Worm (Caenorhabditis elegans): Measurements from ENCODE around the gene W03F9.11.

W03F9.11 gene

ce11 chrV:185694-186217, 44.6 kb upstream of the W03F9.11 start, which contains the start of gene arid-1 (continued):
- peak; percentile 55 for TF ChIP-seq lin-38 (GFP tag; IDR thresholded peaks at IDR 0.05)
- no peak for TF ChIP-seq T20F7.1 (GFP tag; optimal IDR thresholded peaks at IDR 0.05)
- TF ChIP-seq lir-3 (tag; optimal IDR thresholded peaks at IDR 0.05): no peak
- TF ChIP-seq ceh-82 (tag; optimal IDR thresholded peaks at IDR 0.05): no peak
- peak; percentile 39 for TF ChIP-seq fkh-10 (GFP tag; optimal IDR thresholded peaks at IDR 0.05)
- TF ChIP-seq hlh-11 (tag; optimal IDR thresholded peaks at IDR 0.05): peak; percentile 26
- TF ChIP-seq hlh-30 (tag; optimal IDR thresholded peaks at IDR 0.05; ENCODE audit: insufficient read depth): peak; percentile 71
- no peak for TF ChIP-seq php-3 (GFP tag; IDR thresholded peaks at IDR 0.05)
- TF ChIP-seq cey-2 (tag; optimal IDR thresholded peaks at IDR 0.05; ENCODE audit: borderline replicate concordance, insufficient read depth): no peak
- no peak for TF ChIP-seq nhr-48 (tag; optimal IDR thresholded peaks at IDR 0.05)
- TF ChIP-seq hmg-1.1 (GFP tag; IDR thresholded peaks at IDR 0.05): peak; percentile 78
- no peak for TF ChIP-seq pqm-1 (tag; optimal IDR thresholded peaks at IDR 0.05)
- TF ChIP-seq nhr-28 (tag; optimal IDR thresholded peaks at IDR 0.05): no peak
- no peak for TF ChIP-seq ctbp-1 (GFP tag; IDR thresholded peaks at IDR 0.05)
- no peak for TF ChIP-seq madf-9 (GFP tag; conservative IDR thresholded peaks at IDR 0.05)

- no peak for TF ChIP-seq dve-1 (tag; optimal IDR thresholded peaks at IDR 0.05; ENCODE audit: insufficient read depth)
- no peak for TF ChIP-seq ceh-62 (tag; optimal IDR thresholded peaks at IDR 0.05)
- TF ChIP-seq zip-11 (GFP tag; IDR thresholded peaks at IDR 0.05): no peak
- no peak for TF ChIP-seq attf-4 (tag; optimal IDR thresholded peaks at IDR 0.05)
- no peak for TF ChIP-seq set-16 (GFP tag; IDR thresholded peaks at IDR 0.05)
- no peak for TF ChIP-seq nhr-111 (GFP tag; optimal IDR thresholded peaks at IDR 0.05)
- no peak for TF ChIP-seq nhr-10 (tag; optimal IDR thresholded peaks at IDR 0.05)
- TF ChIP-seq nhr-41 (GFP tag; IDR thresholded peaks at IDR 0.05): no peak
- no peak for TF ChIP-seq lin-1 (GFP tag; IDR thresholded peaks at IDR 0.05)
- no peak for TF ChIP-seq hlh-11 (tag; optimal IDR thresholded peaks at IDR 0.05)
- no peak for TF ChIP-seq pha-4 (GFP tag; IDR thresholded peaks at IDR 0.05)
- TF ChIP-seq pha-4 (tag; optimal IDR thresholded peaks at IDR 0.05): no peak
- no peak for TF ChIP-seq lin-15B (tag; optimal IDR thresholded peaks at IDR 0.05)
Measured at ce11 chrV:185124-185523, 44.0 kb upstream of the W03F9.11 start.

- TF ChIP-seq spr-1 (tag; optimal IDR thresholded peaks at IDR 0.05) (no peak), sdz-12 (GFP tag; optimal IDR thresholded peaks at IDR 0.05) (no peak), hmg-1.1 (GFP tag; IDR thresholded peaks at IDR 0.05) (peak; percentile 57; the same call in 1 of the 2 replicates), dve-1 (tag; optimal IDR thresholded peaks at IDR 0.05; ENCODE audit: insufficient read depth) (peak; percentile 62), ama-1 (optimal IDR thresholded peaks at IDR 0.05) (peak; percentile 21), ceh-82 (tag; optimal IDR thresholded peaks at IDR 0.05) (no peak), F44E2.7 (GFP tag; IDR thresholded peaks at IDR 0.05) (no peak), Y5F2A.4 (GFP tag; optimal IDR thresholded peaks at IDR 0.05) (no peak), daf-16 (GFP tag; optimal IDR thresholded peaks at IDR 0.05) (no peak), daf-16 (tag; optimal IDR thresholded peaks at IDR 0.05) (peak; percentile 11), mxl-3 (GFP tag; optimal IDR thresholded peaks at IDR 0.05) (no peak), mdl-1 (tag; optimal IDR thresholded peaks at IDR 0.05) (no peak), mxl-2 (GFP tag; conservative IDR thresholded peaks at IDR 0.05) (no peak), tra-1 (GFP tag; IDR thresholded peaks at IDR 0.05) (no peak), D1046.2 (GFP tag; IDR thresholded peaks at IDR 0.05) (no peak), nhr-6 (tag; optimal IDR thresholded peaks at IDR 0.05) (peak; percentile 39), Y75B8A.6 (GFP tag; IDR thresholded peaks at IDR 0.05) (no peak), lir-3 (tag; optimal IDR thresholded peaks at IDR 0.05) (no peak), nhr-11 (tag; optimal IDR thresholded peaks at IDR 0.05) (no peak), mdt-29 (GFP tag; IDR thresholded peaks at IDR 0.05) (no peak), dpl-1 (GFP tag; optimal IDR thresholded peaks at IDR 0.05) (peak; percentile 67), mep-1 (tag; optimal IDR thresholded peaks at IDR 0.05) (peak; percentile 59), hlh-30 (tag; optimal IDR thresholded peaks at IDR 0.05; ENCODE audit: insufficient read depth) (peak; percentile 25), Y105C5A.15 (GFP tag; IDR thresholded peaks at IDR 0.05) (no peak), ceh-32 (tag; optimal IDR thresholded peaks at IDR 0.05; ENCODE audit: poor library complexity) (no peak), arid-1 (GFP tag; conservative IDR thresholded peaks at IDR 0.05) (no peak)
Measured at ce11 chrV:176870-177467, 35.8 kb upstream of the W03F9.11 start, which contains the start of gene cul-3. Gene cul-3 (plus strand): TSS chrV:177417.
